Worm (Caenorhabditis elegans): ENCODE results near the gene Y48E1B.17.

DNA sequence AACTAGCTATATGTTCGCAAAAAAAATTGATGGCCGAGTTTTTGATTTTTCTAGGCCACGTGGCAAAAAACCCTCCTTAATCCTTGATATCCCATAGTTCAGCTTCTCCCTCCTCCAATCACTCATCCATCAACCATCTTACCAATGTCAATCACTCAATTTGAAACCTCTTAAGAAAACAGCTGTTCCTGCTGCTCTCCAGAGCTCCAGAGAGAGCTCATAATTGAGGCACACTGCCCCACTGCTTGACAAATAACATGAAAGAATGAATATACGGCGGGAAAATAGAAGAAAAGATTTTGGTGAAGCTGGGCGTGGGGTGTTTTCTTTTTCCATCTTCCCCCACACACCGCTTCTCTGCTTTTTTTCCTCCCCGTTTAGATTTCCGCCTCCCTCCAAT, 40.3 kb downstream of the Y48E1B.17 start:
- TF ChIP-seq unc-39 (tag; optimal IDR thresholded peaks at IDR 0.05) (no peak), lin-11 (tag; optimal IDR thresholded peaks at IDR 0.05) (no peak), lin-13 (GFP tag; optimal IDR thresholded peaks at IDR 0.05) (no peak), zag-1 (tag; optimal IDR thresholded peaks at IDR 0.05) (no peak), snpc-4 (tag; optimal IDR thresholded peaks at IDR 0.05) (no peak), nhr-23 (tag; optimal IDR thresholded peaks at IDR 0.05) (no peak), F13H6.1 (tag; optimal IDR thresholded peaks at IDR 0.05) (no peak)
